Worm (Caenorhabditis elegans) whole organism, young adult: ENCODE measurements around the gene C26B2.8.

ENCODE experiments used
- F49E8.2 ChIP-seq: sonication (generic microtip); optimal IDR thresholded peaks from 3 replicates; lab custom pipeline; 2017; ENCODE audit warnings: missing genetic modification characterization, mild to moderate bottlenecking, missing compliant biosample characterization, antibody characterized with exemption, moderate library complexity; ENCODE audit not compliant: insufficient read depth
- T26A5.8 ChIP-seq: sonication (generic microtip); optimal IDR thresholded peaks from 2 replicates; lab custom pipeline; 2016; ENCODE audit warnings: missing genetic modification characterization, missing compliant biosample characterization
- ZK185.1 ChIP-seq: sonication (generic microtip); optimal IDR thresholded peaks from 2 replicates; lab custom pipeline; 2016; ENCODE audit warnings: mild to moderate bottlenecking, missing genetic modification characterization, missing compliant biosample characterization; ENCODE audit not compliant: poor library complexity, severe bottlenecking
- egrh-3 ChIP-seq: fragments of 200-800 bp; sonication (Bioruptor generic); IDR thresholded peaks from 2 replicates; pipeline ENCODE4 v1.3.6; 2022; ENCODE audit warnings: missing genetic modification reagents, missing genetic modification characterization, missing compliant biosample characterization
- hlh-26 ChIP-seq: fragments of 200-800 bp; sonication (Bioruptor generic); conservative IDR thresholded peaks from 2 replicates; pipeline ENCODE4 v1.3.6; 2022; ENCODE audit warnings: missing genetic modification reagents, missing genetic modification characterization, missing compliant biosample characterization
- lsl-1 ChIP-seq: fragments of 200-800 bp; sonication (Bioruptor generic); optimal IDR thresholded peaks from 2 replicates; lab custom pipeline; 2018; ENCODE audit warnings: mild to moderate bottlenecking, missing genetic modification characterization, moderate library complexity, missing compliant biosample characterization
- unc-130 ChIP-seq: sonication (generic microtip); optimal IDR thresholded peaks from 2 replicates; lab custom pipeline; 2016; ENCODE audit warnings: missing genetic modification reagents, missing genetic modification characterization, missing compliant biosample characterization

DNA sequence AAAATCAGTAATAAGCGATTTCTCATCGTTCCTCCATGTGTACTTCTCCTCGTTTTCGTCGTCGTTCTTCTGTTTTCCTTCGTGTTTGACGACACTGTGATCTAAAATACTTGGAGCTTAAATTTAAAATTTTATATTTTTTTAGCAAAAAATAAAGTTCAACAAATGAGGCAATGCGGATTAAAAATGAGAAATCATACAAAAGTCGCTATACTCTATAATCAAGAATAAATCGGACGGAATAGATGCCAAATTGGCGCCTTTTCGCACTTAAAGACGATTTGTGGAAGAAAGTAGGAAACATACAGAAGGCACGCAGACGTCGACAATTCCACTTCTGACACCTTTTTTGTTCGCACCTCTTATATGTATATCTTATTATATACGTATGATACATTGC, 9.9 kb upstream of the C26B2.8 start, which contains the start of gene rig-4:
- TF ChIP-seq T26A5.8 (tag; lab: Kevin White, UChicago) (no peak), F49E8.2 (no peak), hlh-26 (GFP tag; lab: Robert Waterston, UW) (no peak), lsl-1 (no peak), ZK185.1 (tag; lab: Kevin White, UChicago) (no peak), egrh-3 (GFP tag; lab: Robert Waterston, UW) (no peak), unc-130 (GFP tag; lab: Kevin White, UChicago) (no peak)
